Fruit fly (Drosophila melanogaster): ENCODE results near the gene Cad96Ca.

dm6 chr3R:25249145-25250141, 41.4 kb upstream of the Cad96Ca start, which contains the start of gene Nup358:
- no peak for TF ChIP-seq psq (optimal IDR thresholded peaks at IDR 0.05)
- TF ChIP-seq ttk (optimal IDR thresholded peaks at IDR 0.05), result no peak

Measured in Kc167 (cell line).